Worm (Caenorhabditis elegans): ENCODE measurements around the gene F28B1.9.

Gene F28B1.9

DNA sequence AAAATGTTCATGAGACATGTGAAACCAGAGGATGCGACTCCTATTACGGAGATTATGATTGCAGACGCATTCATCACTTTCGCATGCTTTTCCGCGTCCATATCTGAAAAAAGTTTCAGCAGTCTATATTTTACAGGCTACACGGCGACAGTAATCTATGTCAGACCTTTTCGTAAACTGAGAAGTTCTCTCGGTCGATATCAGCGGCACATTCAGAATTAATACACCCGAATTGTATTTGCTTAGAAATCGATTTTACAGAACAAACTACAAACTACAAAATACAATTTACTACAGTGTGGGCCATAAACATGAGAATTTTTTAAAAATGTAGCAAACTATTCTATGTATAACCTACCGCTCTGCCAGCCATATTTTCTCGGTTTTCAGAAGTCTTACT is 9.9 kb downstream of the F28B1.9 start, which contains the start of gene srbc-14:
Gene srbc-14 (minus strand): TSS at position 101 of the 400 bp plus-strand sequence.
- TF ChIP-seq tbx-11 (GFP tag; IDR thresholded peaks at IDR 0.05) (no peak), F13C5.2 (tag; optimal IDR thresholded peaks at IDR 0.05) (no peak), scrt-1 (GFP tag; IDR thresholded peaks at IDR 0.05) (no peak), tra-4 (tag; optimal IDR thresholded peaks at IDR 0.05) (no peak), aly-1 (tag; optimal IDR thresholded peaks at IDR 0.05) (no peak), sea-1 (GFP tag; conservative IDR thresholded peaks at IDR 0.05) (no peak), ceh-36 (tag; optimal IDR thresholded peaks at IDR 0.05) (no peak)

ce11 chrV:17075900-17076299 is 14.2 kb downstream of the F28B1.9 start, which contains the start of gene str-125:
str-125 (minus strand) TSS chrV:17076000.
- TF ChIP-seq hmbx-1 (tag; optimal IDR thresholded peaks at IDR 0.05), result no peak
- no peak for TF ChIP-seq flt-1 (GFP tag; IDR thresholded peaks at IDR 0.05)

- no peak for TF ChIP-seq hmbx-1 (tag; optimal IDR thresholded peaks at IDR 0.05)
- no peak for TF ChIP-seq ceh-13 (GFP tag; optimal IDR thresholded peaks at IDR 0.05)
- no peak for TF ChIP-seq tbx-37 (GFP tag; conservative IDR thresholded peaks at IDR 0.05)
- TF ChIP-seq ets-7 (tag; optimal IDR thresholded peaks at IDR 0.05), result no peak
- TF ChIP-seq tra-4 (tag; optimal IDR thresholded peaks at IDR 0.05), result no peak
- no peak for TF ChIP-seq scrt-1 (GFP tag; IDR thresholded peaks at IDR 0.05)
- TF ChIP-seq tbx-11 (GFP tag; IDR thresholded peaks at IDR 0.05), result no peak
- no peak for TF ChIP-seq ceh-36 (tag; optimal IDR thresholded peaks at IDR 0.05)
- no peak for TF ChIP-seq aly-1 (tag; optimal IDR thresholded peaks at IDR 0.05)
- no peak for TF ChIP-seq F13C5.2 (tag; optimal IDR thresholded peaks at IDR 0.05)
- no peak for TF ChIP-seq ama-1 (optimal IDR thresholded peaks at IDR 0.05)
- no peak for TF ChIP-seq B0310.2 (tag; optimal IDR thresholded peaks at IDR 0.05)
Measured at ce11 chrV:17077889-17078288, 16.2 kb downstream of the F28B1.9 start, which contains the start of gene T05E12.3. T05E12.3 (minus strand) TSS chrV:17077989.

ce11 chrV:17079795-17080194 is 18.1 kb downstream of the F28B1.9 start, which contains the start of gene srw-20:
srw-20 (minus strand) TSS chrV:17079895.
- TF ChIP-seq tra-4 (tag; optimal IDR thresholded peaks at IDR 0.05), result no peak
- TF ChIP-seq hnd-1 (tag; optimal IDR thresholded peaks at IDR 0.05), result no peak
- TF ChIP-seq sea-1 (GFP tag; conservative IDR thresholded peaks at IDR 0.05), result no peak
- TF ChIP-seq hmg-4 (GFP tag; optimal IDR thresholded peaks at IDR 0.05), result no peak
- TF ChIP-seq scrt-1 (GFP tag; IDR thresholded peaks at IDR 0.05), result no peak
- TF ChIP-seq pes-1 (GFP tag; IDR thresholded peaks at IDR 0.05), result no peak
- no peak for TF ChIP-seq B0310.2 (tag; optimal IDR thresholded peaks at IDR 0.05)
- TF ChIP-seq ceh-13 (GFP tag; optimal IDR thresholded peaks at IDR 0.05), result no peak
- TF ChIP-seq hmbx-1 (tag; optimal IDR thresholded peaks at IDR 0.05), result no peak
- TF ChIP-seq tbx-37 (GFP tag; conservative IDR thresholded peaks at IDR 0.05), result no peak
- TF ChIP-seq ceh-36 (tag; optimal IDR thresholded peaks at IDR 0.05), result no peak
- TF ChIP-seq tbx-11 (GFP tag; IDR thresholded peaks at IDR 0.05), result no peak
- no peak for TF ChIP-seq flt-1 (GFP tag; IDR thresholded peaks at IDR 0.05)
- no peak for TF ChIP-seq ets-7 (tag; optimal IDR thresholded peaks at IDR 0.05)
- TF ChIP-seq aly-1 (tag; optimal IDR thresholded peaks at IDR 0.05), result no peak
- TF ChIP-seq F13C5.2 (tag; optimal IDR thresholded peaks at IDR 0.05), result no peak
- TF ChIP-seq ama-1 (optimal IDR thresholded peaks at IDR 0.05), result no peak

ce11 chrV:17082718-17083117 is 21.0 kb downstream of the F28B1.9 start, which contains the start of gene T05E12.9:
T05E12.9 (minus strand) TSS chrV:17082818.
- no peak for TF ChIP-seq pes-1 (GFP tag; IDR thresholded peaks at IDR 0.05)
- no peak for TF ChIP-seq hmg-4 (GFP tag; optimal IDR thresholded peaks at IDR 0.05)
- no peak for TF ChIP-seq hnd-1 (tag; optimal IDR thresholded peaks at IDR 0.05)
- no peak for TF ChIP-seq ets-7 (tag; optimal IDR thresholded peaks at IDR 0.05)
- TF ChIP-seq ceh-13 (GFP tag; optimal IDR thresholded peaks at IDR 0.05), result no peak
- no peak for TF ChIP-seq ceh-36 (tag; optimal IDR thresholded peaks at IDR 0.05)
- no peak for TF ChIP-seq tra-4 (tag; optimal IDR thresholded peaks at IDR 0.05)
- TF ChIP-seq aly-1 (tag; optimal IDR thresholded peaks at IDR 0.05), result no peak
- no peak for TF ChIP-seq B0310.2 (tag; optimal IDR thresholded peaks at IDR 0.05)
- no peak for TF ChIP-seq hmbx-1 (tag; optimal IDR thresholded peaks at IDR 0.05)
- TF ChIP-seq flt-1 (GFP tag; IDR thresholded peaks at IDR 0.05), result no peak
- TF ChIP-seq tbx-37 (GFP tag; conservative IDR thresholded peaks at IDR 0.05), result no peak
- no peak for TF ChIP-seq ama-1 (optimal IDR thresholded peaks at IDR 0.05)

- TF ChIP-seq ama-1 (optimal IDR thresholded peaks at IDR 0.05), result no peak
- TF ChIP-seq F13C5.2 (tag; optimal IDR thresholded peaks at IDR 0.05), result no peak
- TF ChIP-seq ceh-13 (GFP tag; optimal IDR thresholded peaks at IDR 0.05), result no peak
- TF ChIP-seq B0310.2 (tag; optimal IDR thresholded peaks at IDR 0.05), result no peak
- TF ChIP-seq flt-1 (GFP tag; IDR thresholded peaks at IDR 0.05), result no peak
- TF ChIP-seq hmbx-1 (tag; optimal IDR thresholded peaks at IDR 0.05), result no peak
- no peak for TF ChIP-seq sea-1 (GFP tag; conservative IDR thresholded peaks at IDR 0.05)
- no peak for TF ChIP-seq tbx-37 (GFP tag; conservative IDR thresholded peaks at IDR 0.05)
- no peak for TF ChIP-seq ets-7 (tag; optimal IDR thresholded peaks at IDR 0.05)
- no peak for TF ChIP-seq tbx-11 (GFP tag; IDR thresholded peaks at IDR 0.05)
Measured at ce11 chrV:17089342-17089741, 27.7 kb downstream of the F28B1.9 start, which contains the start of gene T05E12.6. T05E12.6 (minus strand) TSS chrV:17089442.

ce11 chrV:17089931-17090429 is 28.3 kb downstream of the F28B1.9 start, which contains the start of gene srh-237:
srh-237 (plus strand) TSS chrV:17090379.
- no peak for TF ChIP-seq aly-1 (tag; optimal IDR thresholded peaks at IDR 0.05)
- no peak for TF ChIP-seq hmbx-1 (tag; optimal IDR thresholded peaks at IDR 0.05)
- no peak for TF ChIP-seq flt-1 (GFP tag; IDR thresholded peaks at IDR 0.05)
- TF ChIP-seq ceh-13 (GFP tag; optimal IDR thresholded peaks at IDR 0.05), result no peak
- TF ChIP-seq sea-1 (GFP tag; conservative IDR thresholded peaks at IDR 0.05), result no peak
- TF ChIP-seq F13C5.2 (tag; optimal IDR thresholded peaks at IDR 0.05), result no peak
- no peak for TF ChIP-seq tra-4 (tag; optimal IDR thresholded peaks at IDR 0.05)

DNA sequence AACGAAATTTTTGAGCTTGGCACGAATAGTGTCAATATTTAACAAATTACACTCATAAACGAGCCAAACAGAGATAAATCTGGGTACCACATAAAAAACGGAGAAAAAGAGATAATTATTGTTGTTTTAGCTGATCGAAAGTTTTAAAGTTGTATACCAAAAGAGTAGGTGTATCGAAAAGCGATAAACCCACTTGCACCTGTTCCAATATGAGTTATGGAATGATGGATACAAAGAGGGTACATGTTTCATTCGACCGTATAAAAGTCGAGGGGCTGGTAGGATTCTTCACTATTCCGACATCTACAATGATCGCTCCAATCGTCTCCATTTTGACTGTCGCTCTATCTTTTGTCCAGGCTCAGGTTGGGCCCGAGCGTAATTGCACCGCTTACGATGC is 30.6 kb downstream of the F28B1.9 start, which contains the start of gene ZK218.1:
Gene ZK218.1 (plus strand): TSS at position 301 of the 400 bp plus-strand sequence.
- no peak for TF ChIP-seq scrt-1 (GFP tag; IDR thresholded peaks at IDR 0.05)
- TF ChIP-seq ceh-13 (GFP tag; optimal IDR thresholded peaks at IDR 0.05), result no peak
- TF ChIP-seq sea-1 (GFP tag; conservative IDR thresholded peaks at IDR 0.05), result no peak
- TF ChIP-seq aly-1 (tag; optimal IDR thresholded peaks at IDR 0.05), result no peak
- TF ChIP-seq hmbx-1 (tag; optimal IDR thresholded peaks at IDR 0.05), result no peak
- TF ChIP-seq hnd-1 (tag; optimal IDR thresholded peaks at IDR 0.05), result no peak
- TF ChIP-seq ceh-36 (tag; optimal IDR thresholded peaks at IDR 0.05), result no peak
- TF ChIP-seq tbx-37 (GFP tag; conservative IDR thresholded peaks at IDR 0.05), result no peak
- no peak for TF ChIP-seq flt-1 (GFP tag; IDR thresholded peaks at IDR 0.05)
- no peak for TF ChIP-seq ets-7 (tag; optimal IDR thresholded peaks at IDR 0.05)
- TF ChIP-seq tbx-11 (GFP tag; IDR thresholded peaks at IDR 0.05), result no peak
- TF ChIP-seq pes-1 (GFP tag; IDR thresholded peaks at IDR 0.05), result no peak
- TF ChIP-seq F13C5.2 (tag; optimal IDR thresholded peaks at IDR 0.05), result no peak
- TF ChIP-seq B0310.2 (tag; optimal IDR thresholded peaks at IDR 0.05), result no peak
- no peak for TF ChIP-seq tra-4 (tag; optimal IDR thresholded peaks at IDR 0.05)
